Fruit fly (Drosophila melanogaster): Measurements from ENCODE around the gene RpS26.

dm6 chr2L:18486828-18487227 is 43.8 kb upstream of the RpS26 start:
- TF ChIP-seq CTCF (optimal IDR thresholded peaks at IDR 0.05), result no peak
- TF ChIP-seq CG8478 (optimal IDR thresholded peaks at IDR 0.05), result no peak

Measured in S2 (cell line).